Worm (Caenorhabditis elegans) whole organism, young adult: Measurements from ENCODE around the gene lido-14.

Experiments
- B0336.3 ChIP-seq: fragments of 200-800 bp; sonication (Bioruptor generic); IDR thresholded peaks from 2 replicates; pipeline ENCODE4 v1.3.6; 2022; ENCODE audit warnings: missing genetic modification characterization, missing compliant biosample characterization
- D2030.7 ChIP-seq: fragments of 200-800 bp; sonication (Bioruptor generic); IDR thresholded peaks from 2 replicates; pipeline ENCODE4 v1.3.6; 2022; ENCODE audit warnings: missing genetic modification reagents, missing genetic modification characterization, missing compliant biosample characterization
- F10E7.11 ChIP-seq: sonication (generic microtip); optimal IDR thresholded peaks from 2 replicates; lab custom pipeline; 2017; ENCODE audit warnings: mild to moderate bottlenecking, missing genetic modification characterization, moderate library complexity, missing compliant biosample characterization
- F39B2.1 ChIP-seq: fragments of 200-800 bp; sonication (Bioruptor generic); IDR thresholded peaks from 2 replicates; pipeline ENCODE4 v1.3.6; 2022; ENCODE audit warnings: missing genetic modification reagents, missing genetic modification characterization, missing compliant biosample characterization
- F49E8.2 ChIP-seq: sonication (generic microtip); optimal IDR thresholded peaks from 3 replicates; lab custom pipeline; 2017; ENCODE audit warnings: missing genetic modification characterization, mild to moderate bottlenecking, missing compliant biosample characterization, antibody characterized with exemption, moderate library complexity; ENCODE audit not compliant: insufficient read depth
- T26A5.8 ChIP-seq: sonication (generic microtip); optimal IDR thresholded peaks from 2 replicates; lab custom pipeline; 2016; ENCODE audit warnings: missing genetic modification characterization, missing compliant biosample characterization
- Y56A3A.18 ChIP-seq: fragments of 200-800 bp; sonication (Bioruptor generic); IDR thresholded peaks from 2 replicates; pipeline ENCODE4 v1.3.6; 2022; ENCODE audit warnings: missing genetic modification reagents, missing genetic modification characterization, missing compliant biosample characterization
- Y67H2A.10 ChIP-seq: fragments of 200-800 bp; sonication (Bioruptor generic); conservative IDR thresholded peaks from 2 replicates; pipeline ENCODE4 v1.3.6; 2022; ENCODE audit warnings: missing genetic modification reagents, missing genetic modification characterization, missing compliant biosample characterization
- Y95B8A.8 ChIP-seq: fragments of 200-800 bp; sonication (Bioruptor generic); IDR thresholded peaks from 2 replicates; pipeline ENCODE4 v1.3.6; 2022; ENCODE audit warnings: missing genetic modification reagents, missing genetic modification characterization, missing compliant biosample characterization
- ccch-3 ChIP-seq: fragments of 200-800 bp; sonication (Bioruptor generic); optimal IDR thresholded peaks from 2 replicates; lab custom pipeline; 2018; ENCODE audit warnings: mild to moderate bottlenecking, missing genetic modification characterization, missing compliant biosample characterization
- ceh-100 ChIP-seq: fragments of 200-800 bp; sonication (Bioruptor generic); IDR thresholded peaks from 2 replicates; pipeline ENCODE4 v1.3.6; 2022; ENCODE audit warnings: missing genetic modification reagents, missing genetic modification characterization, missing compliant biosample characterization
- ceh-58 ChIP-seq: fragments of 200-800 bp; sonication (Bioruptor generic); IDR thresholded peaks from 2 replicates; pipeline ENCODE4 v1.3.6; 2022; ENCODE audit warnings: missing genetic modification characterization, missing compliant biosample characterization
- ceh-79 ChIP-seq: sonication (generic microtip); optimal IDR thresholded peaks from 2 replicates; lab custom pipeline; 2017; ENCODE audit warnings: mild to moderate bottlenecking, missing genetic modification characterization, missing compliant biosample characterization
- ceh-91 ChIP-seq: fragments of 200-800 bp; sonication (Bioruptor generic); IDR thresholded peaks from 2 replicates; pipeline ENCODE4 v1.3.6; 2022; ENCODE audit warnings: missing genetic modification reagents, missing genetic modification characterization, missing compliant biosample characterization
- efl-1 ChIP-seq: fragments of 150-350 bp; optimal IDR thresholded peaks from 2 replicates; lab custom pipeline; 2014; ENCODE audit warnings: missing biosample characterization, missing genetic modification reagents, missing genetic modification characterization
- egrh-3 ChIP-seq: fragments of 200-800 bp; sonication (Bioruptor generic); IDR thresholded peaks from 2 replicates; pipeline ENCODE4 v1.3.6; 2022; ENCODE audit warnings: missing genetic modification reagents, missing genetic modification characterization, missing compliant biosample characterization
- ets-4 ChIP-seq: fragments of 200-800 bp; sonication (Bioruptor generic); optimal IDR thresholded peaks from 2 replicates; lab custom pipeline; 2018; ENCODE audit warnings: mild to moderate bottlenecking, missing genetic modification characterization, missing compliant biosample characterization
- fkh-3 ChIP-seq: sonication (generic microtip); optimal IDR thresholded peaks from 2 replicates; lab custom pipeline; 2016; ENCODE audit warnings: mild to moderate bottlenecking, missing genetic modification characterization, missing compliant biosample characterization
- hlh-12 ChIP-seq: sonication (generic microtip); optimal IDR thresholded peaks from 2 replicates; lab custom pipeline; 2016; ENCODE audit warnings: missing genetic modification characterization, missing compliant biosample characterization
- lin-35 ChIP-seq, 3 experiments: fragments of 150-350 bp in 2 of 3; sonication (generic microtip) in 1 of 3; optimal IDR thresholded peaks; 2 replicates each; lab custom pipeline; 2014 to 2018; ENCODE audit warnings: missing biosample characterization in 3 of 3, missing genetic modification characterization in 3 of 3, missing genetic modification reagents in 3 of 3
- lsl-1 ChIP-seq: fragments of 200-800 bp; sonication (Bioruptor generic); optimal IDR thresholded peaks from 2 replicates; lab custom pipeline; 2018; ENCODE audit warnings: mild to moderate bottlenecking, missing genetic modification characterization, moderate library complexity, missing compliant biosample characterization
- lsy-27 ChIP-seq: sonication (generic microtip); optimal IDR thresholded peaks from 2 replicates; lab custom pipeline; 2017; ENCODE audit warnings: missing genetic modification characterization, mild to moderate bottlenecking, missing compliant biosample characterization, antibody characterized with exemption, missing genotype, borderline replicate concordance; ENCODE audit not compliant: insufficient read depth
- madf-6 ChIP-seq: fragments of 200-800 bp; sonication (Bioruptor generic); IDR thresholded peaks from 2 replicates; pipeline ENCODE4 v1.3.6; 2022; ENCODE audit warnings: missing genetic modification reagents, missing genetic modification characterization, missing compliant biosample characterization
- mel-28 ChIP-seq: sonication (generic microtip); optimal IDR thresholded peaks from 2 replicates; lab custom pipeline; 2016; ENCODE audit warnings: borderline replicate concordance, mild to moderate bottlenecking, missing genetic modification characterization, missing compliant biosample characterization
- nfya-1 ChIP-seq: sonication (generic microtip); optimal IDR thresholded peaks from 2 replicates; lab custom pipeline; 2017; ENCODE audit warnings: antibody characterized with exemption, missing compliant biosample characterization, missing genetic modification characterization, borderline replicate concordance; ENCODE audit not compliant: insufficient read depth
- nhr-179 ChIP-seq: sonication (generic microtip); optimal IDR thresholded peaks from 2 replicates; lab custom pipeline; 2016; ENCODE audit warnings: mild to moderate bottlenecking, missing genetic modification characterization, missing compliant biosample characterization
- rcor-1 ChIP-seq: fragments of 200-800 bp; sonication (Bioruptor generic); IDR thresholded peaks from 2 replicates; pipeline ENCODE4 v1.3.6; 2022; ENCODE audit warnings: missing genetic modification reagents, missing genetic modification characterization, missing compliant biosample characterization
- rec-8 ChIP-seq, 2 experiments: sonication (generic microtip); optimal IDR thresholded peaks; 2 replicates each; lab custom pipeline; 2016; ENCODE audit warnings: mild to moderate bottlenecking in 2 of 2, missing genetic modification characterization in 2 of 2, missing genetic modification reagents in 2 of 2, missing genotype in 2 of 2, missing biosample characterization in 1 of 2, missing compliant biosample characterization in 1 of 2, moderate library complexity in 1 of 2
- snpc-1.1 ChIP-seq: sonication (generic microtip); optimal IDR thresholded peaks from 2 replicates; lab custom pipeline; 2017; ENCODE audit warnings: missing genetic modification characterization, mild to moderate bottlenecking, missing compliant biosample characterization, antibody characterized with exemption, moderate library complexity, missing genotype, missing genetic modification reagents; ENCODE audit not compliant: insufficient read depth
- unc-62 ChIP-seq: fragments of 150-350 bp; optimal IDR thresholded peaks from 2 replicates; lab custom pipeline; 2014; ENCODE audit warnings: missing biosample characterization, missing genetic modification reagents, missing genetic modification characterization
- xnd-1 ChIP-seq: sonication (generic microtip); optimal IDR thresholded peaks from 2 replicates; lab custom pipeline; 2016; ENCODE audit warnings: missing genotype, missing genetic modification reagents, missing genetic modification characterization, missing compliant biosample characterization
- ztf-18 ChIP-seq: sonication (generic microtip); optimal IDR thresholded peaks from 2 replicates; lab custom pipeline; 2016; ENCODE audit warnings: missing genotype, mild to moderate bottlenecking, missing genetic modification characterization, missing compliant biosample characterization
- ztf-22 ChIP-seq: fragments of 200-800 bp; sonication (Bioruptor generic); optimal IDR thresholded peaks from 2 replicates; lab custom pipeline; 2018; ENCODE audit warnings: mild to moderate bottlenecking, missing genetic modification characterization, moderate library complexity, missing compliant biosample characterization

The lido-14 gene

DNA sequence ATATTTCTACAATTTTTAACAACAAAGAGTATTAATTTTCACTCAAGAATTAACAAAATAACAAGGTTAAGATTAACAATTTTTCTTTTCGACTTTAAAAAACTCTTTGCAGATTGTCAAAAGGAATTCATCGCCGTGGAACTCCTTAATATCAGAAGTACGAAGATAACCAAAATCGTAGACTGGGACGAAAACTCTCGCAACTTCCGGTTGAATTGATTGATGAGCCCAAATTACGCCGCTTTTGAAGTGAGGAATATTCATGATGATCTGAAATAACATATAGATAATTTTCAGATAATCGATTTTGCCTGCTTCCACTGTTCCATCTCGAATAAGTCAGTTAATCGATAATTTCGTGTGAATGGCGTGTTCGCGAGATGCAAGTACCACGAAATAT, 15.2 kb upstream of the lido-14 start, which contains the start of gene F14D2.15:
F14D2.15 (minus strand) TSS at position 101 of the 400 bp plus-strand sequence.
- TF ChIP-seq ceh-79 (tag; lab: Kevin White, UChicago) (no peak), Y95B8A.8 (no peak), rcor-1 (GFP tag; lab: Robert Waterston, UW) (no peak), ccch-3 (no peak), lsy-27 (tag; lab: Kevin White, UChicago) (no peak), nhr-179 (tag; lab: Kevin White, UChicago) (no peak), B0336.3 (GFP tag; lab: Robert Waterston, UW) (no peak), nfya-1 (tag; lab: Kevin White, UChicago) (no peak), fkh-3 (tag; lab: Kevin White, UChicago) (no peak), rec-8 (tag; optimal IDR thresholded peaks at IDR 0.05; lab: Kevin White, UChicago) (no peak), hlh-12 (tag; lab: Kevin White, UChicago) (no peak), T26A5.8 (tag; lab: Kevin White, UChicago) (no peak), unc-62 (GFP tag; lab: Kevin White, UChicago) (no peak), egrh-3 (GFP tag; lab: Robert Waterston, UW) (no peak), mel-28 (no peak), F10E7.11 (tag; lab: Kevin White, UChicago) (no peak), F39B2.1 (no peak), ceh-100 (no peak), efl-1 (GFP tag; lab: Kevin White, UChicago) (no peak), lin-35 (GFP tag; optimal IDR thresholded peaks at IDR 0.05; lab: Kevin White, UChicago) (no peak)

- TF ChIP-seq madf-6 (peak; percentile 54; the same call in 1 of the 2 replicates), F10E7.11 (tag; lab: Kevin White, UChicago) (no peak), D2030.7 (GFP tag; lab: Robert Waterston, UW) (peak; percentile 36; the same call in 1 of the 2 replicates), Y67H2A.10 (GFP tag; lab: Robert Waterston, UW) (no peak), lsl-1 (peak; percentile 72), xnd-1 (no peak), ceh-58 (GFP tag; lab: Robert Waterston, UW) (no peak), ztf-18 (tag; lab: Kevin White, UChicago) (no peak), Y56A3A.18 (no peak)
Observed at ce11 chrII:3344917-3345316, 14.0 kb upstream of the lido-14 start, which contains the start of gene bath-28. Gene bath-28, minus strand, starts transcription at chrII:3344967.

- TF ChIP-seq ets-4 (GFP tag; lab: Kevin White, UChicago): no peak
- TF ChIP-seq madf-6: peak; percentile 52
- TF ChIP-seq ceh-91 (GFP tag; lab: Robert Waterston, UW): 0 out of 2 replicates have a peak, but pooled peaks have one; percentile 24
- TF ChIP-seq lsl-1: peak; percentile 81
- no peak for TF ChIP-seq ztf-22 (GFP tag; lab: Kevin White, UChicago)
- TF ChIP-seq snpc-1.1 (tag; lab: Kevin White, UChicago): peak; percentile 13
- TF ChIP-seq F49E8.2 (tag; lab: Kevin White, UChicago): peak; percentile 13
- TF ChIP-seq D2030.7 (GFP tag; lab: Robert Waterston, UW): peak; percentile 40
Observed at ce11 chrII:3346328-3346780, 12.6 kb upstream of the lido-14 start, which contains the start of gene bath-30. Gene bath-30, minus strand, starts transcription at chrII:3346378.
